Worm (Caenorhabditis elegans) whole organism, young adult: ENCODE data around the gene thn-1.

Experiments
- B0019.2 ChIP-seq: fragments of 200-800 bp; sonication (Bioruptor generic); conservative IDR thresholded peaks from 2 replicates; pipeline ENCODE4 v1.3.6; 2022; ENCODE audit warnings: missing genetic modification reagents, missing genetic modification characterization, missing compliant biosample characterization
- B0261.1 ChIP-seq: sonication (generic microtip); optimal IDR thresholded peaks from 2 replicates; lab custom pipeline; 2016; ENCODE audit warnings: mild to moderate bottlenecking, missing genetic modification characterization, moderate library complexity, missing compliant biosample characterization
- D2030.7 ChIP-seq: fragments of 200-800 bp; sonication (Bioruptor generic); IDR thresholded peaks from 2 replicates; pipeline ENCODE4 v1.3.6; 2022; ENCODE audit warnings: missing genetic modification reagents, missing genetic modification characterization, missing compliant biosample characterization
- F23B12.7 ChIP-seq: sonication (generic microtip); optimal IDR thresholded peaks from 2 replicates; lab custom pipeline; 2017; ENCODE audit warnings: missing genetic modification characterization, mild to moderate bottlenecking, missing compliant biosample characterization, antibody characterized with exemption, moderate library complexity; ENCODE audit not compliant: insufficient read depth
- F33H1.4 ChIP-seq: fragments of 200-800 bp; sonication (Bioruptor generic); IDR thresholded peaks from 2 replicates; pipeline ENCODE4 v1.3.6; 2022; ENCODE audit warnings: missing genetic modification reagents, missing genetic modification characterization, missing compliant biosample characterization
- F37B4.10 ChIP-seq: fragments of 200-800 bp; sonication (Bioruptor generic); IDR thresholded peaks from 2 replicates; pipeline ENCODE4 v1.3.6; 2022; ENCODE audit warnings: missing genetic modification characterization, missing compliant biosample characterization
- Y53F4B.3 ChIP-seq: fragments of 200-800 bp; sonication (Bioruptor generic); IDR thresholded peaks from 2 replicates; pipeline ENCODE4 v1.3.6; 2022; ENCODE audit warnings: missing genetic modification reagents, missing genetic modification characterization, missing compliant biosample characterization
- Y95B8A.8 ChIP-seq: fragments of 200-800 bp; sonication (Bioruptor generic); IDR thresholded peaks from 2 replicates; pipeline ENCODE4 v1.3.6; 2022; ENCODE audit warnings: missing genetic modification reagents, missing genetic modification characterization, missing compliant biosample characterization
- ZK185.1 ChIP-seq: sonication (generic microtip); optimal IDR thresholded peaks from 2 replicates; lab custom pipeline; 2016; ENCODE audit warnings: mild to moderate bottlenecking, missing genetic modification characterization, missing compliant biosample characterization; ENCODE audit not compliant: poor library complexity, severe bottlenecking
- aptf-3 ChIP-seq: fragments of 200-800 bp; sonication (Bioruptor generic); IDR thresholded peaks from 2 replicates; pipeline ENCODE4 v1.3.6; 2022; ENCODE audit warnings: missing genetic modification characterization, missing compliant biosample characterization
- attf-3 ChIP-seq: fragments of 200-800 bp; sonication (Bioruptor generic); conservative IDR thresholded peaks from 2 replicates; pipeline ENCODE4 v1.3.6; 2022; ENCODE audit warnings: missing genetic modification reagents, missing genetic modification characterization, missing compliant biosample characterization
- attf-6 ChIP-seq: fragments of 200-800 bp; sonication (Bioruptor generic); IDR thresholded peaks from 2 replicates; pipeline ENCODE4 v1.3.6; 2022; ENCODE audit warnings: missing genetic modification reagents, missing genetic modification characterization, missing compliant biosample characterization
- bed-2 ChIP-seq: fragments of 200-800 bp; sonication (Bioruptor generic); IDR thresholded peaks from 2 replicates; pipeline ENCODE4 v1.3.6; 2022; ENCODE audit warnings: missing genetic modification reagents, missing genetic modification characterization, missing compliant biosample characterization
- ceh-27 ChIP-seq: fragments of 200-800 bp; sonication (Bioruptor generic); optimal IDR thresholded peaks from 2 replicates; lab custom pipeline; 2018; ENCODE audit warnings: mild to moderate bottlenecking, missing genetic modification characterization, moderate library complexity, missing compliant biosample characterization
- ceh-91 ChIP-seq: fragments of 200-800 bp; sonication (Bioruptor generic); IDR thresholded peaks from 2 replicates; pipeline ENCODE4 v1.3.6; 2022; ENCODE audit warnings: missing genetic modification reagents, missing genetic modification characterization, missing compliant biosample characterization
- efl-1 ChIP-seq: fragments of 150-350 bp; optimal IDR thresholded peaks from 2 replicates; lab custom pipeline; 2014; ENCODE audit warnings: missing biosample characterization, missing genetic modification reagents, missing genetic modification characterization
- egl-44 ChIP-seq: fragments of 200-800 bp; sonication (Bioruptor generic); IDR thresholded peaks from 2 replicates; pipeline ENCODE4 v1.3.6; 2022; ENCODE audit warnings: missing genetic modification reagents, missing genetic modification characterization, missing compliant biosample characterization
- ekl-4 ChIP-seq: fragments of 200-800 bp; sonication (Bioruptor generic); IDR thresholded peaks from 2 replicates; pipeline ENCODE4 v1.3.6; 2022; ENCODE audit warnings: missing genetic modification reagents, missing genetic modification characterization, missing compliant biosample characterization
- fkh-3 ChIP-seq: sonication (generic microtip); optimal IDR thresholded peaks from 2 replicates; lab custom pipeline; 2016; ENCODE audit warnings: mild to moderate bottlenecking, missing genetic modification characterization, missing compliant biosample characterization
- hlh-26 ChIP-seq: fragments of 200-800 bp; sonication (Bioruptor generic); conservative IDR thresholded peaks from 2 replicates; pipeline ENCODE4 v1.3.6; 2022; ENCODE audit warnings: missing genetic modification reagents, missing genetic modification characterization, missing compliant biosample characterization
- hmg-1.2 ChIP-seq: fragments of 200-800 bp; sonication (Bioruptor generic); IDR thresholded peaks from 2 replicates; pipeline ENCODE4 v1.3.6; 2022; ENCODE audit warnings: missing genetic modification reagents, missing genetic modification characterization, missing compliant biosample characterization
- hsf-1 ChIP-seq: fragments of 200-800 bp; sonication (Bioruptor generic); IDR thresholded peaks from 2 replicates; pipeline ENCODE4 v1.3.6; 2022; ENCODE audit warnings: missing genetic modification reagents, missing genetic modification characterization, missing compliant biosample characterization
- let-526 ChIP-seq: fragments of 200-800 bp; sonication (Bioruptor generic); IDR thresholded peaks from 2 replicates; pipeline ENCODE4 v1.3.6; 2022; ENCODE audit warnings: missing genetic modification reagents, missing genetic modification characterization, missing compliant biosample characterization
- let-607 ChIP-seq, 2 experiments: fragments of 200-800 bp in 1 of 2; sonication (Bioruptor generic) in 1 of 2; sonication (generic microtip) in 1 of 2; optimal IDR thresholded peaks; 2 replicates each; lab custom pipeline; 2016 to 2018; ENCODE audit warnings: mild to moderate bottlenecking in 2 of 2, missing compliant biosample characterization in 2 of 2, missing genetic modification characterization in 2 of 2, moderate library complexity in 2 of 2, missing genotype in 1 of 2
- lin-26 ChIP-seq: fragments of 200-800 bp; sonication (Bioruptor generic); IDR thresholded peaks from 2 replicates; pipeline ENCODE4 v1.3.6; 2022; ENCODE audit warnings: missing genetic modification reagents, missing genetic modification characterization, missing compliant biosample characterization
- lin-35 ChIP-seq, 3 experiments: fragments of 150-350 bp in 2 of 3; sonication (generic microtip) in 1 of 3; optimal IDR thresholded peaks; 2 replicates each; lab custom pipeline; 2014 to 2018; ENCODE audit warnings: missing biosample characterization in 3 of 3, missing genetic modification characterization in 3 of 3, missing genetic modification reagents in 3 of 3
- lin-40 ChIP-seq: sonication (generic microtip); optimal IDR thresholded peaks from 2 replicates; lab custom pipeline; 2016; ENCODE audit warnings: missing genetic modification characterization, mild to moderate bottlenecking, missing compliant biosample characterization, missing genotype, missing genetic modification reagents
- lin-54 ChIP-seq: fragments of 200-800 bp; sonication (Bioruptor generic); optimal IDR thresholded peaks from 2 replicates; lab custom pipeline; 2018; ENCODE audit warnings: mild to moderate bottlenecking, missing genetic modification characterization, missing compliant biosample characterization
- lir-1 ChIP-seq: fragments of 200-800 bp; sonication (Bioruptor generic); conservative IDR thresholded peaks from 2 replicates; pipeline ENCODE4 v1.3.6; 2022; ENCODE audit warnings: missing genetic modification reagents, missing genetic modification characterization, missing compliant biosample characterization
- lsy-27 ChIP-seq: sonication (generic microtip); optimal IDR thresholded peaks from 2 replicates; lab custom pipeline; 2017; ENCODE audit warnings: missing genetic modification characterization, mild to moderate bottlenecking, missing compliant biosample characterization, antibody characterized with exemption, missing genotype, borderline replicate concordance; ENCODE audit not compliant: insufficient read depth
- madf-10 ChIP-seq: sonication (generic microtip); optimal IDR thresholded peaks from 2 replicates; lab custom pipeline; 2016; ENCODE audit warnings: mild to moderate bottlenecking, missing genetic modification characterization, missing compliant biosample characterization
- mcd-1 ChIP-seq: fragments of 200-800 bp; sonication (Bioruptor generic); IDR thresholded peaks from 2 replicates; pipeline ENCODE4 v1.3.6; 2022; ENCODE audit warnings: missing genetic modification reagents, missing genetic modification characterization, missing compliant biosample characterization
- mel-28 ChIP-seq: sonication (generic microtip); optimal IDR thresholded peaks from 2 replicates; lab custom pipeline; 2016; ENCODE audit warnings: borderline replicate concordance, mild to moderate bottlenecking, missing genetic modification characterization, missing compliant biosample characterization
- nfyb-1 ChIP-seq: fragments of 200-800 bp; sonication (Bioruptor generic); IDR thresholded peaks from 2 replicates; pipeline ENCODE4 v1.3.6; 2022; ENCODE audit warnings: missing genetic modification reagents, missing genetic modification characterization, missing compliant biosample characterization
- nhr-120 ChIP-seq: fragments of 200-800 bp; sonication (Bioruptor generic); IDR thresholded peaks from 2 replicates; pipeline ENCODE4 v1.3.6; 2022; ENCODE audit warnings: missing genetic modification characterization, missing compliant biosample characterization
- nhr-90 ChIP-seq: sonication (generic microtip); optimal IDR thresholded peaks from 2 replicates; lab custom pipeline; 2016; ENCODE audit warnings: missing genotype, mild to moderate bottlenecking, missing genetic modification characterization, missing compliant biosample characterization
- sdz-38 ChIP-seq: sonication (generic microtip); optimal IDR thresholded peaks from 2 replicates; lab custom pipeline; 2016; ENCODE audit warnings: missing genotype, missing genetic modification characterization, missing compliant biosample characterization
- sea-2 ChIP-seq: fragments of 200-800 bp; sonication (Bioruptor generic); IDR thresholded peaks from 2 replicates; pipeline ENCODE4 v1.3.6; 2022; ENCODE audit warnings: missing genetic modification characterization, missing compliant biosample characterization
- snpc-1.3 ChIP-seq: sonication (generic microtip); optimal IDR thresholded peaks from 2 replicates; lab custom pipeline; 2017; ENCODE audit warnings: missing genetic modification characterization, mild to moderate bottlenecking, missing compliant biosample characterization, antibody characterized with exemption, moderate library complexity, missing genotype, missing genetic modification reagents; ENCODE audit not compliant: insufficient read depth
- snpc-3.4 ChIP-seq: sonication (generic microtip); optimal IDR thresholded peaks from 2 replicates; lab custom pipeline; 2017; ENCODE audit warnings: missing genetic modification characterization, mild to moderate bottlenecking, missing compliant biosample characterization, antibody characterized with exemption, moderate library complexity, missing genotype, missing genetic modification reagents
- sptf-2 ChIP-seq: fragments of 200-800 bp; sonication (Bioruptor generic); optimal IDR thresholded peaks from 2 replicates; lab custom pipeline; 2018; ENCODE audit warnings: mild to moderate bottlenecking, missing genetic modification characterization, missing compliant biosample characterization
- tbp1 ChIP-seq: fragments of 200-800 bp; sonication (Bioruptor generic); optimal IDR thresholded peaks from 2 replicates; lab custom pipeline; 2018; ENCODE audit warnings: mild to moderate bottlenecking, missing genetic modification characterization, missing compliant biosample characterization
- zfh-2 ChIP-seq: fragments of 200-800 bp; sonication (Bioruptor generic); conservative IDR thresholded peaks from 2 replicates; pipeline ENCODE4 v1.3.6; 2022; ENCODE audit warnings: missing genetic modification reagents, missing genetic modification characterization, missing compliant biosample characterization
- ztf-18 ChIP-seq: sonication (generic microtip); optimal IDR thresholded peaks from 2 replicates; lab custom pipeline; 2016; ENCODE audit warnings: missing genotype, mild to moderate bottlenecking, missing genetic modification characterization, missing compliant biosample characterization
- ztf-22 ChIP-seq: fragments of 200-800 bp; sonication (Bioruptor generic); optimal IDR thresholded peaks from 2 replicates; lab custom pipeline; 2018; ENCODE audit warnings: mild to moderate bottlenecking, missing genetic modification characterization, moderate library complexity, missing compliant biosample characterization
- ztf-25 ChIP-seq: fragments of 200-800 bp; sonication (Bioruptor generic); IDR thresholded peaks from 2 replicates; pipeline ENCODE4 v1.3.6; 2022; ENCODE audit warnings: missing genetic modification reagents, missing genetic modification characterization, missing compliant biosample characterization
- ztf-28 ChIP-seq: fragments of 200-800 bp; sonication (Bioruptor generic); IDR thresholded peaks from 2 replicates; pipeline ENCODE4 v1.3.6; 2022; ENCODE audit warnings: missing genetic modification reagents, missing genetic modification characterization, missing compliant biosample characterization
- ztf-6 ChIP-seq: fragments of 200-800 bp; sonication (Bioruptor generic); IDR thresholded peaks from 2 replicates; pipeline ENCODE4 v1.3.6; 2022; ENCODE audit warnings: missing genetic modification reagents, missing genetic modification characterization, missing compliant biosample characterization

The thn-1 gene

ce11 chrIV:12404137-12404536 is 24.3 kb downstream of the thn-1 start, which contains the start of gene gex-3 (continued):
- TF ChIP-seq Y95B8A.8 (GFP tag; lab: Robert Waterston, UW) (0 out of 2 replicates have a peak, but pooled peaks have one; percentile 22), ztf-28 (GFP tag; lab: Robert Waterston, UW) (0 out of 2 replicates have a peak, but pooled peaks have one; percentile 56), ztf-22 (GFP tag; lab: Kevin White, UChicago) (no peak), fkh-3 (tag; lab: Kevin White, UChicago) (no peak), ztf-25 (0 out of 2 replicates have a peak, but pooled peaks have one; percentile 11), F37B4.10 (GFP tag; lab: Robert Waterston, UW) (no peak), mcd-1 (GFP tag; lab: Robert Waterston, UW) (peak; percentile 95), attf-6 (GFP tag; lab: Robert Waterston, UW) (no peak), lin-26 (0 out of 2 replicates have a peak, but pooled peaks have one; percentile 8), sea-2 (GFP tag; lab: Robert Waterston, UW) (no peak), F23B12.7 (peak; percentile 88), lin-40 (tag; lab: Kevin White, UChicago) (peak; percentile 42), lir-1 (GFP tag; lab: Robert Waterston, UW) (peak; percentile 65; the same call in 1 of the 2 replicates), lsy-27 (tag; lab: Kevin White, UChicago) (peak; percentile 18), lin-54 (GFP tag; lab: Kevin White, UChicago) (peak; percentile 98), D2030.7 (GFP tag; lab: Robert Waterston, UW) (peak; percentile 78), nfyb-1 (peak; percentile 69; the same call in 1 of the 2 replicates), efl-1 (GFP tag; lab: Kevin White, UChicago) (peak; percentile 95), tbp1 (GFP tag; lab: Kevin White, UChicago) (peak; percentile 66), hmg-1.2 (GFP tag; lab: Robert Waterston, UW) (peak; percentile 56; the same call in 1 of the 2 replicates), attf-3 (GFP tag; lab: Robert Waterston, UW) (peak; percentile 35; the same call in 1 of the 2 replicates), aptf-3 (GFP tag; lab: Robert Waterston, UW) (no peak), mel-28 (tag; lab: Kevin White, UChicago) (no peak), hlh-26 (GFP tag; lab: Robert Waterston, UW) (no peak), hsf-1 (peak; percentile 56; the same call in 1 of the 2 replicates), lin-35 (GFP tag; optimal IDR thresholded peaks at IDR 0.05; lab: Kevin White, UChicago) (peak; percentile 56 to 84 (median 77)), snpc-1.3 (tag; lab: Kevin White, UChicago) (peak; percentile 30), ztf-18 (tag; lab: Kevin White, UChicago) (no peak), snpc-3.4 (tag; lab: Kevin White, UChicago) (peak; percentile 48), ceh-91 (GFP tag; lab: Robert Waterston, UW) (peak; percentile 79), nhr-90 (no peak), ZK185.1 (tag; lab: Kevin White, UChicago) (peak; percentile 48), madf-10 (tag; lab: Kevin White, UChicago) (peak; percentile 12), ztf-6 (no peak), ceh-27 (peak; percentile 81), sptf-2 (GFP tag; lab: Kevin White, UChicago) (no peak)

DNA sequence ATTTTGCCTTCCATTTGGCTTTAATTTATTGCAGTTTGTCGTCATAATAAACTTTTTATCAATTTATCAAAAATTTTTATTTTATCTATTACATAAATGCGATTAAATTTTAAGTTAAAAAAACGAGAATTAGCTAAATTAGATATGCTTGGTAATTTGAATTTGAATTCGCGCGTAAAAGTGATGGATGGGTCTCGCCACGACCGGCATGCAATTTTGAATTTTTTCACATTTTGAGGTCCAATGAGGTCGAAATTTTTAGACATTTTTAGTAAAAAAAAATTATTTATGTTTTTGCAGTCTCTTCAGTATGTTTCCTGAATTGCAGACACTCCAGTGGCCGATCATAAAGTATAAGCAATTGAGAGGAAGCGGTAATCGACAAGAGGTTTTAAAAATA is 28.7 kb downstream of the thn-1 start, which contains the start of gene dsb-1:
dsb-1 (plus strand) TSS at position 301 of the 400 bp plus-strand sequence.
- TF ChIP-seq let-526 (GFP tag; lab: Robert Waterston, UW) (no peak), sdz-38 (tag; lab: Kevin White, UChicago) (no peak), bed-2 (GFP tag; lab: Robert Waterston, UW) (no peak), B0019.2 (no peak), ekl-4 (GFP tag; lab: Robert Waterston, UW) (no peak), zfh-2 (GFP tag; lab: Robert Waterston, UW) (no peak), F33H1.4 (GFP tag; lab: Robert Waterston, UW) (peak; percentile 63), let-607 (tag; optimal IDR thresholded peaks at IDR 0.05; lab: Kevin White, UChicago) (no peak), tbp1 (GFP tag; lab: Kevin White, UChicago) (no peak), Y53F4B.3 (no peak), nhr-120 (no peak), B0261.1 (tag; lab: Kevin White, UChicago) (no peak), egl-44 (GFP tag; lab: Robert Waterston, UW) (no peak)
